Worm (Caenorhabditis elegans): ENCODE measurements around the gene him-10.

him-10 gene

DNA sequence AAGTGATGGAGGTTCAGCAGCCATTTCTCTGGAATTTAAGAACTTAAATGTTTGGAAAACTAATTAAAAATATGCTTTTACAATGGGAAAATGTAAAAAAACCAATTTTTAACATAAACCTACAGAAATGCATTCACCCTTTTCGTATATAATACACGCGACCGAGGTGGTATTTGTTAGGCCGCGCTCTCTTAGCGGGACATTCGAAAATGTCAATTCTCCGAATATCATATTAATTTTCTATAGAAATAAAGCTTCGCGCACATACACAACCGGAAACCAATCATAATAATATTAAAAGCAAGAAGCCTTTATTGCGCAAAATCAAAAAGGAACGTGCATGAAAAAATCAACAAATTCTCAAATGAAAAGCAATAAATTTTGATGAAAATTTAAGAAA, 50.2 kb downstream of the him-10 start, which contains the start of gene ddx-23 (continued):
- TF ChIP-seq mcd-1 (GFP tag; IDR thresholded peaks at IDR 0.05) (no peak), lir-1 (GFP tag; conservative IDR thresholded peaks at IDR 0.05) (no peak), F22D6.2 (tag; optimal IDR thresholded peaks at IDR 0.05) (no peak), nhr-120 (GFP tag; IDR thresholded peaks at IDR 0.05) (no peak), F52B5.7 (tag; optimal IDR thresholded peaks at IDR 0.05) (peak; percentile 57), sdz-38 (tag; optimal IDR thresholded peaks at IDR 0.05) (no peak), hrde-1 (tag; optimal IDR thresholded peaks at IDR 0.05; ENCODE audit: borderline replicate concordance) (peak; percentile 6), tlf-1 (GFP tag; optimal IDR thresholded peaks at IDR 0.05) (no peak), sea-2 (GFP tag; IDR thresholded peaks at IDR 0.05) (no peak), rcor-1 (GFP tag; IDR thresholded peaks at IDR 0.05) (no peak), ama-1 (optimal IDR thresholded peaks at IDR 0.05) (peak; percentile 23), ama-1 (GFP tag; optimal IDR thresholded peaks at IDR 0.05) (peak; percentile 14 to 53), lin-35 (GFP tag; optimal IDR thresholded peaks at IDR 0.05) (peak in 1 of 3 experiments; percentile 61), Y67H2A.10 (GFP tag; conservative IDR thresholded peaks at IDR 0.05) (no peak), ztf-22 (GFP tag; optimal IDR thresholded peaks at IDR 0.05) (no peak), madf-6 (GFP tag; IDR thresholded peaks at IDR 0.05) (peak; percentile 68), hmg-1.2 (GFP tag; IDR thresholded peaks at IDR 0.05) (no peak), bed-1 (GFP tag; IDR thresholded peaks at IDR 0.05) (peak; percentile 29; the same call in 1 of the 2 replicates), cebp-1 (GFP tag; IDR thresholded peaks at IDR 0.05) (no peak), cebp-1 (tag; optimal IDR thresholded peaks at IDR 0.05) (peak; percentile 39), F49E8.2 (tag; optimal IDR thresholded peaks at IDR 0.05; ENCODE audit: insufficient read depth) (peak; percentile 30), Y53G8AR.9 (GFP tag; conservative IDR thresholded peaks at IDR 0.05) (no peak; the same call in 1 of the 2 replicates), egl-18 (GFP tag; IDR thresholded peaks at IDR 0.05) (no peak), madf-10 (tag; optimal IDR thresholded peaks at IDR 0.05) (no peak), ceh-100 (GFP tag; IDR thresholded peaks at IDR 0.05) (no peak), athp-1 (tag; optimal IDR thresholded peaks at IDR 0.05) (peak; percentile 19), hlh-12 (tag; optimal IDR thresholded peaks at IDR 0.05) (peak; percentile 28), ztf-18 (tag; optimal IDR thresholded peaks at IDR 0.05) (peak; percentile 15), ceh-91 (GFP tag; IDR thresholded peaks at IDR 0.05) (no peak), lsl-1 (GFP tag; optimal IDR thresholded peaks at IDR 0.05) (peak; percentile 37), die-1 (tag; optimal IDR thresholded peaks at IDR 0.05) (no peak), nfyb-1 (GFP tag; IDR thresholded peaks at IDR 0.05) (0 out of 2 replicates have a peak, but pooled peaks have one; percentile 58), pha-4 (tag; optimal IDR thresholded peaks at IDR 0.05) (no peak), tbx-9 (tag; optimal IDR thresholded peaks at IDR 0.05; ENCODE audit: borderline replicate concordance) (no peak), madf-3 (GFP tag; IDR thresholded peaks at IDR 0.05) (no peak), T07F8.4 (tag; optimal IDR thresholded peaks at IDR 0.05) (no peak), nhr-90 (tag; optimal IDR thresholded peaks at IDR 0.05) (peak; percentile 27), efl-1 (GFP tag; optimal IDR thresholded peaks at IDR 0.05) (peak; percentile 12), lin-54 (GFP tag; optimal IDR thresholded peaks at IDR 0.05) (peak; percentile 35), ceh-40 (GFP tag; IDR thresholded peaks at IDR 0.05) (no peak), B0019.2 (GFP tag; conservative IDR thresholded peaks at IDR 0.05) (no peak), lag-1 (GFP tag; IDR thresholded peaks at IDR 0.05) (no peak), lin-40 (tag; optimal IDR thresholded peaks at IDR 0.05) (peak; percentile 9), akir-1 (GFP tag; optimal IDR thresholded peaks at IDR 0.05) (no peak)

All from whole organism, young adult.